Worm (Caenorhabditis elegans): ENCODE data around the gene Y37D8A.4.
A peak's percentile ranks its signal among the peaks of the same experiment; 100 is the strongest.

Y37D8A.4 gene

DNA sequence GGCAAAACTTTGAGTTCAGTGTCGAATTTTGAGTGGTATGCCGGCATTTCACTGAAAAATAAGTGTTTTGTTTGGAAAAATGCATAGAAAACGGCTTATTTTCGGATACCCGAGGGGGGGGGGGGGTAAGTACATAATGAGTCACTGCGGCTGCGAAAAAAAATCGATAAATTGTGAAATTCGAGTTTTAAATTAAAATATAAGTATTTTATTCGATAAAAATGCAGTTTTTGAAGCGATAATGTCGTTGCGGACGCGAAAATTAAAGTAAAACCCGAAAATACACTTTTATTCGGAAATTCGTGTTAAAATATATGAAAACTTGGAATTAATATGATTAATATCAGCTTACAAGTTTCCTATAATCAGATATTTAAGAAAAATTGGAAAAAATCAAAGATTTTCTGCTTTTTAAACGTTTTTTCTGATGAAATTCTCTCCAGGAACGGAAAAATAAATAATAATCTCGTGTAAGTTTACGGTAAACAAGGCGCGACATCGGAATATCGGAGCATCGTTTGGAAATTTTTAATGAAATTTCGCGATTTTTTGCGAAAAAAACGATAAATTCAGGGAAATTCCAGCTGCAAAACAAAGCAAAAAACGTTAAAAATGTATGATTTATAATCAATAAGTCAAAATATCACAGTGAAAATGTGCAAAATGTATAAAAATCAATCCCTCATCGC is 20.6 kb downstream of the Y37D8A.4 start, which contains the start of gene arx-5:
Gene arx-5, minus strand, starts transcription at position 51 of the 689 bp plus-strand sequence.
- TF ChIP-seq elt-3 (tag; optimal IDR thresholded peaks at IDR 0.05) (no peak), nfya-1 (tag; optimal IDR thresholded peaks at IDR 0.05; ENCODE audit: insufficient read depth) (peak; percentile 38), zag-1 (tag; optimal IDR thresholded peaks at IDR 0.05) (no peak), pha-4 (tag; optimal IDR thresholded peaks at IDR 0.05) (peak; percentile 62), lin-15B (tag; optimal IDR thresholded peaks at IDR 0.05) (peak; percentile 46), hmg-11 (tag; optimal IDR thresholded peaks at IDR 0.05) (peak; percentile 6), R02D3.7 (tag; optimal IDR thresholded peaks at IDR 0.05) (peak; percentile 88)

DNA sequence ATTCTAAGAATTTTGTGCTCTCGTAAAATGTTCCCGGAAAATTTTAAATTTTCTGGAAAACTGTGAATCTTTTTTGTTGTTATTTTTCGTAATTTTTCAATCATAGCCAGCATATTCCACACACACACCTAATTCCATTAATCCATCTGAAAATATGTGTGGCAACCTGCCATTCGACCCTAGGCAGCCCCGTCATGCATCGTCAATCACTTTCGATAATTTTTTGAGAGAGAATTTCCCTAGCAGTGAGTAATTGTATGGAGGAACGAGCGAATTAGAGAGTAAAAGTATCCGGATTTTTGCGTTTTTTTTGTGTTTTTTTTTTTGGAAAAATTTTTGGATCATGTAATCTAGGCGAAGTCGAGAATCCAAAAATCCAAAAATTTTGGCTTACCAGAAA is 25.6 kb downstream of the Y37D8A.4 start, which contains the start of gene BE10.4:
Gene BE10.4, plus strand, starts transcription at position 301 of the 400 bp plus-strand sequence.
- TF ChIP-seq eor-1 (tag; optimal IDR thresholded peaks at IDR 0.05) (no peak), fos-1 (tag; optimal IDR thresholded peaks at IDR 0.05) (no peak), elt-3 (tag; optimal IDR thresholded peaks at IDR 0.05) (no peak), lin-39 (tag; optimal IDR thresholded peaks at IDR 0.05) (no peak), nhr-237 (tag; optimal IDR thresholded peaks at IDR 0.05) (no peak), nhr-23 (tag; optimal IDR thresholded peaks at IDR 0.05) (no peak), ztf-4 (tag; optimal IDR thresholded peaks at IDR 0.05) (no peak), ceh-28 (tag; optimal IDR thresholded peaks at IDR 0.05) (no peak), jun-1 (tag; optimal IDR thresholded peaks at IDR 0.05) (no peak), egl-5 (tag; optimal IDR thresholded peaks at IDR 0.05) (no peak), R02D3.7 (tag; optimal IDR thresholded peaks at IDR 0.05) (no peak), nhr-67 (tag; optimal IDR thresholded peaks at IDR 0.05) (no peak), hmg-11 (tag; optimal IDR thresholded peaks at IDR 0.05) (no peak), mml-1 (tag; optimal IDR thresholded peaks at IDR 0.05) (no peak), ceh-82 (tag; optimal IDR thresholded peaks at IDR 0.05) (no peak)

DNA sequence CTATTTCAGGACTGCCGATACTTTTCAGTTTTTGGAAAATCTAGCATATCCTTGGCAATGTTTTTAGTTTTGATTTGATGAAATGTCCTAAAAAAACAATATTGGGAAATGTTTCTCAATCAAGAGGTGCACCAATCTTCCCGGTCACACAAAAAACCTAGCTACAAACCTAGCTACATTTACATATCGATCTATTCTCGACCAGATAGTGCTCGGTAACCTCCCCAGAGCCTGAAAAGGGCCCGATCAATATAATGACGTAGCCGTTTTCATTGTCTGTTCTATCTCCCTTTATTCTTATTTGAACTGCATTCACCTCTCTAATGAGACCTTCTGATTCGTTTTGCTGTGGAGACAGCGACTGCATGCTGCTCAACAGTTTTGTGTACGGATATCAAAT is 31.0 kb downstream of the Y37D8A.4 start, which contains the start of gene BE10.3:
Gene BE10.3, plus strand, starts transcription at position 301 of the 400 bp plus-strand sequence.
- TF ChIP-seq pha-4 (tag; optimal IDR thresholded peaks at IDR 0.05): no peak
- no peak for TF ChIP-seq snpc-4 (tag; optimal IDR thresholded peaks at IDR 0.05)
- no peak for TF ChIP-seq ceh-9 (tag; optimal IDR thresholded peaks at IDR 0.05)
- TF ChIP-seq zag-1 (tag; optimal IDR thresholded peaks at IDR 0.05): no peak
- TF ChIP-seq skn-1 (tag; optimal IDR thresholded peaks at IDR 0.05): no peak
- TF ChIP-seq ztf-4 (tag; optimal IDR thresholded peaks at IDR 0.05): no peak
- no peak for TF ChIP-seq ZK546.5 (tag; optimal IDR thresholded peaks at IDR 0.05)
- TF ChIP-seq ceh-28 (tag; optimal IDR thresholded peaks at IDR 0.05): no peak
- no peak for TF ChIP-seq elt-1 (tag; optimal IDR thresholded peaks at IDR 0.05)
- TF ChIP-seq egl-27 (tag; optimal IDR thresholded peaks at IDR 0.05): no peak
- TF ChIP-seq ceh-16 (tag; optimal IDR thresholded peaks at IDR 0.05): no peak
- TF ChIP-seq nhr-77 (tag; optimal IDR thresholded peaks at IDR 0.05): no peak
- no peak for TF ChIP-seq aly-2 (tag; optimal IDR thresholded peaks at IDR 0.05)
- no peak for TF ChIP-seq eor-1 (tag; optimal IDR thresholded peaks at IDR 0.05)
- TF ChIP-seq ama-1 (optimal IDR thresholded peaks at IDR 0.05): no peak
- TF ChIP-seq mml-1 (tag; optimal IDR thresholded peaks at IDR 0.05): no peak
- no peak for TF ChIP-seq egl-5 (tag; optimal IDR thresholded peaks at IDR 0.05)
- no peak for TF ChIP-seq nhr-11 (tag; optimal IDR thresholded peaks at IDR 0.05)

DNA sequence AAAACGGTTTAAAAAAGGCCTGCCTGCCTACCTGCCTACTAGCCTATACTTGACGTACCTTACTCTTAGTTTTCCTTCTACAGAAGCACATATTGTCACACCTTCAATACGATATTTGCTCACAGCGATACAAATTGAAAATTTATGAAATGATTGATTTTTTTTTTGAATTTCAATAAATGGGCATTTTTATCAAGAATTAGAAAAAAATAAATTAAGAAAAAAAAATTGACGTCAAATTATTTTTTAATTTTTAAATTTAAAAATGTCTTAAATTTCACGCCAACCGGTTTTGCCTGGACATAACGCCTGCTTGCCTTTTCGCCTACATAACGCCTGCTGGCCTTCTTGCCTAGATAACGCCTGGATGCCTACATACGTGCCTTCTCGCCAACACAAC is 32.1 kb downstream of the Y37D8A.4 start, which contains the start of gene BE10.5:
Gene BE10.5, minus strand, starts transcription at position 101 of the 400 bp plus-strand sequence.
- TF ChIP-seq nhr-25 (tag; optimal IDR thresholded peaks at IDR 0.05): no peak
- TF ChIP-seq ceh-16 (tag; optimal IDR thresholded peaks at IDR 0.05): no peak
- TF ChIP-seq ama-1 (optimal IDR thresholded peaks at IDR 0.05): no peak
- TF ChIP-seq eor-1 (tag; optimal IDR thresholded peaks at IDR 0.05): no peak
- no peak for TF ChIP-seq lin-15B (tag; optimal IDR thresholded peaks at IDR 0.05)
- TF ChIP-seq aly-2 (tag; optimal IDR thresholded peaks at IDR 0.05): no peak
- no peak for TF ChIP-seq lin-39 (tag; optimal IDR thresholded peaks at IDR 0.05)
- TF ChIP-seq nhr-23 (tag; optimal IDR thresholded peaks at IDR 0.05): no peak
- TF ChIP-seq ztf-4 (tag; optimal IDR thresholded peaks at IDR 0.05): no peak
- no peak for TF ChIP-seq lsy-12 (tag; optimal IDR thresholded peaks at IDR 0.05)
- TF ChIP-seq ceh-82 (tag; optimal IDR thresholded peaks at IDR 0.05): no peak
- TF ChIP-seq zag-1 (tag; optimal IDR thresholded peaks at IDR 0.05): no peak
- TF ChIP-seq snpc-4 (tag; optimal IDR thresholded peaks at IDR 0.05): no peak
- TF ChIP-seq ZK546.5 (tag; optimal IDR thresholded peaks at IDR 0.05): no peak
- TF ChIP-seq mml-1 (tag; optimal IDR thresholded peaks at IDR 0.05): no peak
- TF ChIP-seq egl-5 (tag; optimal IDR thresholded peaks at IDR 0.05): no peak
- no peak for TF ChIP-seq pha-4 (tag; optimal IDR thresholded peaks at IDR 0.05)

DNA sequence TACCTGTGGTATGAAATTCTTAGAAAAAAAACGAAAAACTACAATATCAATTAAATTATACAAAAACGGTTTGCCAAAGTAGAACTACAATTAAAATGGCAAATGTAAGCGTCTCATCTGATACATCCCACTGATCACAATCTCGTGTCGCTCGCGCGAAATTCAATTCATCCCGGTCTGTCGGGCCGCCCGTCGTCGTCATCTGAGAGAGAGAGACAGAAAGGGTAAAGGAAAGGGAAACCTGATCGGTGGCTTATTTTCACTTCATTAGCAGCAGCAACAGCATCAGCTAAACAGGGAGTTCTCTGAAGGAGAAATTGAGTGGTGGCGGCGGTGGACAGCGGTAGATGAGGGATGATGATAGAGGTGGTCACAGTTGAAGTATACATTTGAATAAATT is 38.2 kb downstream of the Y37D8A.4 start:
- TF ChIP-seq unc-62 (GFP tag; optimal IDR thresholded peaks at IDR 0.05) (no peak), nhr-23 (tag; optimal IDR thresholded peaks at IDR 0.05) (peak; percentile 28), ztf-11 (tag; optimal IDR thresholded peaks at IDR 0.05) (no peak), nhr-25 (tag; optimal IDR thresholded peaks at IDR 0.05) (peak; percentile 75), mml-1 (tag; optimal IDR thresholded peaks at IDR 0.05) (no peak), egl-27 (tag; optimal IDR thresholded peaks at IDR 0.05) (no peak), nhr-43 (tag; optimal IDR thresholded peaks at IDR 0.05; ENCODE audit: poor library complexity, severe bottlenecking) (peak; percentile 16), lin-15B (tag; optimal IDR thresholded peaks at IDR 0.05) (peak; percentile 21), elt-1 (tag; optimal IDR thresholded peaks at IDR 0.05) (peak; percentile 14)

All from whole organism, L3 larva.